Fruit fly (Drosophila melanogaster) whole organism: Measurements from ENCODE around the gene CG5556.

Experiments
- CG8478 ChIP-seq: fragments of >200 bp; optimal IDR thresholded peaks from 2 replicates; lab custom pipeline; 2018; ENCODE audit warnings: inconsistent platforms
- Dll ChIP-seq: fragments of >200 bp; optimal IDR thresholded peaks from 2 replicates; lab custom pipeline; 2017
- usp ChIP-seq: fragments of >200 bp; optimal IDR thresholded peaks from 2 replicates; lab custom pipeline; 2017; ENCODE audit warnings: missing biosample characterization, missing genetic modification characterization, mixed read lengths

DNA sequence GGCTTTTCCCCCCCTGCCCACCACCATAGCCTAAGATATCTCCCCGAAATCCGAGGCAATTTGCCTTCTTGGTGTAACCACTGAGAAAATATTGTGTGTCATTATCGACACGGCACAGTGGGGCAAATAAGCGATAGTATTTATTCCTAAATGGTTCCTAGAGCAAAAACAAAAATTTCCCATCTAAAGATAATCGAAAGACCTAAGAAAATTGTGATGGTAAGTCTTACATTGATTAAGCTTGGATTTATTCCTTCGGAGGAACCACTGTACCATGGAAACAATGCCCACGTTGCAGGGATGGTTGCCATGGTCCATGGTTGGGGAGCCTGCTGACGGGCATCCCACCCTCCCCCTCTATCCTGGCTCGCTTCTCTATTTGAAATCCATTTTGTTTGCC lies 36.2 kb downstream of the CG5556 start:
- TF ChIP-seq CG8478 (lab: Kevin White, UChicago) (no peak), usp (GFP tag; lab: Kevin White, UChicago) (no peak), Dll (lab: Kevin White, UChicago) (no peak)
